Fruit fly (Drosophila melanogaster): ENCODE data around the gene CG3078.

Gene CG3078

dm6 chrX:2301069-2301508 lies 41.4 kb upstream of the CG3078 start (continued):
- peak; percentile 47; the same call in 1 of the 3 replicates for TF ChIP-seq CG8119 (GFP tag; IDR thresholded peaks at IDR 0.05)
- TF ChIP-seq CG6792 (GFP tag; optimal IDR thresholded peaks at IDR 0.05) = peak; percentile 61
- peak; percentile 37 for TF ChIP-seq Blimp-1 (GFP tag; optimal IDR thresholded peaks at IDR 0.05)
- TF ChIP-seq cyc (GFP tag; optimal IDR thresholded peaks at IDR 0.05) = peak; percentile 56
- TF ChIP-seq CG10669 (GFP tag; optimal IDR thresholded peaks at IDR 0.05) = peak; percentile 65
- TF ChIP-seq net (GFP tag; optimal IDR thresholded peaks at IDR 0.05) = peak; percentile 47
- peak; percentile 43 for TF ChIP-seq topi (GFP tag; optimal IDR thresholded peaks at IDR 0.05)
- TF ChIP-seq achi (GFP tag; optimal IDR thresholded peaks at IDR 0.05) = peak; percentile 70
- peak; percentile 63 for TF ChIP-seq Met (GFP tag; optimal IDR thresholded peaks at IDR 0.05)
- TF ChIP-seq CG7368 (GFP tag; optimal IDR thresholded peaks at IDR 0.05) = peak; percentile 65
- peak; percentile 53 for TF ChIP-seq svp (GFP tag)
- TF ChIP-seq Gug (GFP tag; IDR thresholded peaks at IDR 0.05) = peak; percentile 62; the same call in 1 of the 2 replicates
- peak; percentile 31 to 55 for TF ChIP-seq salr (GFP tag; optimal IDR thresholded peaks at IDR 0.05)
- peak; percentile 61 for TF ChIP-seq fd59A (GFP tag; optimal IDR thresholded peaks at IDR 0.05)
- peak; percentile 56 for TF ChIP-seq fd85E (GFP tag; optimal IDR thresholded peaks at IDR 0.05)
- peak; percentile 65 for TF ChIP-seq CG8319 (GFP tag; optimal IDR thresholded peaks at IDR 0.05)
- TF ChIP-seq ss (GFP tag; optimal IDR thresholded peaks at IDR 0.05) = peak; percentile 7 to 59
- TF ChIP-seq CG11762 (GFP tag; optimal IDR thresholded peaks at IDR 0.05; ENCODE audit: insufficient read depth) = peak; percentile 58
- peak; percentile 61 for TF ChIP-seq CG11902 (GFP tag; optimal IDR thresholded peaks at IDR 0.05)

dm6 chrX:2300293-2301068 lies 40.8 kb upstream of the CG3078 start:
- TF ChIP-seq esn (GFP tag; optimal IDR thresholded peaks at IDR 0.05) = peak; percentile 99
- TF ChIP-seq CG11294 (GFP tag; IDR thresholded peaks at IDR 0.05) = peak; percentile 99
- peak; percentile 99 for TF ChIP-seq CG1621 (tag; optimal IDR thresholded peaks at IDR 0.05)
- TF ChIP-seq pdm3 (GFP tag; optimal IDR thresholded peaks at IDR 0.05) = peak; percentile 99
- TF ChIP-seq Hr38 (GFP tag; optimal IDR thresholded peaks at IDR 0.05) = peak; percentile 67
- TF ChIP-seq Ets96B (tag; optimal IDR thresholded peaks at IDR 0.05) = peak; percentile 99
- peak; percentile 99 for TF ChIP-seq CG15336 (GFP tag; IDR thresholded peaks at IDR 0.05)
- peak; percentile 98 for TF ChIP-seq Eip75B (GFP tag; optimal IDR thresholded peaks at IDR 0.05)
- TF ChIP-seq lz (GFP tag; optimal IDR thresholded peaks at IDR 0.05) = peak; percentile 99
- peak; percentile 99 for TF ChIP-seq CG32006 (GFP tag; optimal IDR thresholded peaks at IDR 0.05)
- peak; percentile 99 for TF ChIP-seq CG10669 (GFP tag; optimal IDR thresholded peaks at IDR 0.05)
- TF ChIP-seq dac (GFP tag; optimal IDR thresholded peaks at IDR 0.05) = peak; percentile 99
- peak; percentile 99 for TF ChIP-seq CG8632 (GFP tag; optimal IDR thresholded peaks at IDR 0.05)
- TF ChIP-seq Sox14 (GFP tag; optimal IDR thresholded peaks at IDR 0.05) = peak; percentile 99
- TF ChIP-seq fd85E (GFP tag; optimal IDR thresholded peaks at IDR 0.05) = peak; percentile 91
- peak; percentile 85 for TF ChIP-seq fkh (GFP tag; optimal IDR thresholded peaks at IDR 0.05)
- TF ChIP-seq eg (GFP tag; IDR thresholded peaks at IDR 0.05) = peak; percentile 99
- TF ChIP-seq Hr39 (GFP tag; optimal IDR thresholded peaks at IDR 0.05) = peak; percentile 99
- peak; percentile 98 for TF ChIP-seq dsx (GFP tag; optimal IDR thresholded peaks at IDR 0.05; ENCODE audit: poor library complexity, severe bottlenecking)
- peak; percentile 99 for TF ChIP-seq vri (GFP tag; optimal IDR thresholded peaks at IDR 0.05)
- TF ChIP-seq CG34406 (GFP tag; optimal IDR thresholded peaks at IDR 0.05) = peak; percentile 99
- TF ChIP-seq Eip78C (GFP tag) = peak; percentile 100
- TF ChIP-seq Gug (GFP tag; IDR thresholded peaks at IDR 0.05) = peak; percentile 99
- TF ChIP-seq Hr4 (GFP tag; optimal IDR thresholded peaks at IDR 0.05) = peak; percentile 99
- peak; percentile 100 for TF ChIP-seq CG6163 (GFP tag; IDR thresholded peaks at IDR 0.05)
- TF ChIP-seq svp (GFP tag) = peak; percentile 100
- peak; percentile 97 for TF ChIP-seq Eip93F (GFP tag; optimal IDR thresholded peaks at IDR 0.05)
- TF ChIP-seq CG7368 (GFP tag; optimal IDR thresholded peaks at IDR 0.05) = peak; percentile 97
- peak; percentile 99 for TF ChIP-seq CG31627 (GFP tag; optimal IDR thresholded peaks at IDR 0.05)
- TF ChIP-seq CG6792 (GFP tag; optimal IDR thresholded peaks at IDR 0.05) = peak; percentile 99
- TF ChIP-seq achi (GFP tag; optimal IDR thresholded peaks at IDR 0.05) = peak; percentile 98
- peak; percentile 100 for TF ChIP-seq CG8119 (GFP tag; IDR thresholded peaks at IDR 0.05)
- peak; percentile 99 for TF ChIP-seq CG6854 (GFP tag; optimal IDR thresholded peaks at IDR 0.05)
- peak; percentile 97 for TF ChIP-seq CG9139 (GFP tag; optimal IDR thresholded peaks at IDR 0.05)
- TF ChIP-seq Sox102F (GFP tag; optimal IDR thresholded peaks at IDR 0.05) = peak; percentile 99
- peak; percentile 99 for TF ChIP-seq Sox15 (GFP tag; optimal IDR thresholded peaks at IDR 0.05)
- TF ChIP-seq CG11762 (GFP tag; optimal IDR thresholded peaks at IDR 0.05; ENCODE audit: insufficient read depth) = peak; percentile 97
